Worm (Caenorhabditis elegans) whole organism, midembryonic: ENCODE measurements around the gene mms-19.

Experiments
- flt-1 ChIP-seq: fragments of 200-800 bp; sonication (Bioruptor generic); IDR thresholded peaks from 2 replicates; pipeline ENCODE4 v1.3.6; 2022; ENCODE audit warnings: missing genetic modification characterization, missing compliant biosample characterization
- ztf-23 ChIP-seq: fragments of 200-800 bp; sonication (Bioruptor generic); IDR thresholded peaks from 2 replicates; pipeline ENCODE4 v1.3.6; 2022; ENCODE audit warnings: missing genetic modification reagents, missing genetic modification characterization, missing compliant biosample characterization
- ztf-29 ChIP-seq: fragments of 200-800 bp; sonication (Bioruptor generic); IDR thresholded peaks from 2 replicates; pipeline ENCODE4 v1.3.6; 2022; ENCODE audit warnings: missing genetic modification reagents, missing genetic modification characterization, missing compliant biosample characterization

DNA sequence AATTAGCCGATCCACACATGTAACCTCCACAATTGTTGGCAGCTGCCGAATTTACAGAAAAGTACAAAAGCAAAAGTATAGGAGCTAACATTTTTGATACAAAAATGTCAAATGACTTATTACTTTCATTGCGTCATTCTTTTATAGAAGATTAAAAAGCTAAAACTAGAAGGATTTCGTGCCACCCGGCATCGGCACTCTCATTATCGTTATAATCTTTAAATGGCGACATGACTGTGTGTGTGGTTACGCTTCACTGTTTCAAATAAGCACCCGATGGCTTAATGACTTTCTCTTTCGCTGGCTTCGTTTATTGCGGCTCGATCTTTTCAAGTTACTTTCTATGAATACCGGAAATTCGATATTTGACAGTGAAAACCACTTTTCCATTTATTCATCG, 19.6 kb downstream of the mms-19 start, which contains the start of gene grl-1:
- no peak for TF ChIP-seq ztf-29 (GFP tag; lab: Robert Waterston, UW)
- no peak for TF ChIP-seq ztf-23 (GFP tag; lab: Robert Waterston, UW)
- no peak for TF ChIP-seq flt-1 (GFP tag; lab: Robert Waterston, UW)
